Fruit fly (Drosophila melanogaster): ENCODE data around the gene slx1.
A peak's percentile ranks its signal among the peaks of the same experiment; 100 is the strongest.

slx1 gene

DNA sequence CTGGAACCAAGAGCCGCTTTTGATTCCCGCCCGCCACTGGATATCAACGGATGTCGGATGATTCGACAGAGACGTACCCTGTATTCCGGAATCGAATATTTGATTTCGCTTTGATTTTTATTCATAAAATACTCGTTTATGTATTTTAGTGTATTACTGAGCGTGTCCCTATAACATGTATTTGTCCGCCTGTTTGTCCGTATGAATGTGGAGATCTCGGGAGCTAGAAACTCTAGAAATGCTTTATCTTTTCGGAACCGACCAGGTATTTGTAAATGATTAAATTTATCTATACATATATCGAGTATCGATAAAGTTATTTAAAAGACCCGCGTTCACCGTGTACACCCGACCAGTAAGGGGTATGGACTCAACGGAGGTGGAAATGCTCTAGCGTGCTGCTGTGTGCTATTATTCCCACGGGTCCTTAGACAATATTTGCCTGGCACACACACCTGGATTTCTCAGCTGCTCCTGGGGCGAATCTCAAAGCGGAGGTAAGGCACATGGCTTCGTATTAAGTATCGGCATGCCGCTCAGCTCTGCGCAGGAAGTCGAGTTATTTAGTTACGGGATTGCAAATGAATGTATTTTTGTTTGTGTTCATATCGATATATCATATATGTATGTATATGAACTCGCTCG lies 39.8 kb upstream of the slx1 start (continued):
- TF ChIP-seq CG34422 (GFP tag; IDR thresholded peaks at IDR 0.05) (no peak), cg (GFP tag; optimal IDR thresholded peaks at IDR 0.05) (no peak), Awh (GFP tag; IDR thresholded peaks at IDR 0.05) (no peak), croc (GFP tag; conservative IDR thresholded peaks at IDR 0.05) (no peak), CG7357 (GFP tag; IDR thresholded peaks at IDR 0.05) (no peak), CG4617 (GFP tag; optimal IDR thresholded peaks at IDR 0.05; ENCODE audit: borderline replicate concordance) (no peak), CG31388 (GFP tag; optimal IDR thresholded peaks at IDR 0.05) (no peak), bab2 (GFP tag; optimal IDR thresholded peaks at IDR 0.05) (no peak), CG10274 (GFP tag; optimal IDR thresholded peaks at IDR 0.05) (no peak), HLH3B (GFP tag; IDR thresholded peaks at IDR 0.05) (no peak), knrl (GFP tag; IDR thresholded peaks at IDR 0.05; ENCODE audit: partially characterized antibody) (no peak), caup (GFP tag; optimal IDR thresholded peaks at IDR 0.05; ENCODE audit: severe bottlenecking) (no peak), CG8290 (GFP tag; optimal IDR thresholded peaks at IDR 0.05) (no peak), CG8290 (tag; optimal IDR thresholded peaks at IDR 0.05) (no peak), CG14860 (GFP tag; IDR thresholded peaks at IDR 0.05; ENCODE audit: partially characterized antibody) (no peak), CG11398 (GFP tag; optimal IDR thresholded peaks at IDR 0.05) (no peak), CG14965 (GFP tag; optimal IDR thresholded peaks at IDR 0.05; ENCODE audit: borderline replicate concordance) (no peak), CG6765 (GFP tag; optimal IDR thresholded peaks at IDR 0.05) (no peak), CG10147 (GFP tag; optimal IDR thresholded peaks at IDR 0.05) (no peak), NC2α (GFP tag; optimal IDR thresholded peaks at IDR 0.05) (no peak), chinmo (GFP tag; IDR thresholded peaks at IDR 0.05; ENCODE audit: partially characterized antibody) (no peak), Fer2 (tag; optimal IDR thresholded peaks at IDR 0.05) (no peak), fd3F (GFP tag; optimal IDR thresholded peaks at IDR 0.05) (no peak), kni (GFP tag; optimal IDR thresholded peaks at IDR 0.05) (no peak), CG8281 (tag; optimal IDR thresholded peaks at IDR 0.05) (no peak), nmo (GFP tag; optimal IDR thresholded peaks at IDR 0.05) (no peak), sc (optimal IDR thresholded peaks at IDR 0.05) (no peak), sc (GFP tag; optimal IDR thresholded peaks at IDR 0.05) (no peak), CoRest (tag; optimal IDR thresholded peaks at IDR 0.05) (no peak), dan (GFP tag; IDR thresholded peaks at IDR 0.05) (no peak), dati (GFP tag; IDR thresholded peaks at IDR 0.05) (no peak), CG12219 (GFP tag; optimal IDR thresholded peaks at IDR 0.05) (no peak), sqz (GFP tag; optimal IDR thresholded peaks at IDR 0.05) (no peak), oc (tag; optimal IDR thresholded peaks at IDR 0.05) (no peak), CG7786 (GFP tag; optimal IDR thresholded peaks at IDR 0.05) (no peak), Nf-YA (GFP tag; IDR thresholded peaks at IDR 0.05) (no peak), zfh1 (GFP tag; IDR thresholded peaks at IDR 0.05) (no peak), pros (GFP tag; optimal IDR thresholded peaks at IDR 0.05) (no peak), ab (GFP tag; optimal IDR thresholded peaks at IDR 0.05) (no peak), bigmax (GFP tag; optimal IDR thresholded peaks at IDR 0.05) (no peak)

DNA sequence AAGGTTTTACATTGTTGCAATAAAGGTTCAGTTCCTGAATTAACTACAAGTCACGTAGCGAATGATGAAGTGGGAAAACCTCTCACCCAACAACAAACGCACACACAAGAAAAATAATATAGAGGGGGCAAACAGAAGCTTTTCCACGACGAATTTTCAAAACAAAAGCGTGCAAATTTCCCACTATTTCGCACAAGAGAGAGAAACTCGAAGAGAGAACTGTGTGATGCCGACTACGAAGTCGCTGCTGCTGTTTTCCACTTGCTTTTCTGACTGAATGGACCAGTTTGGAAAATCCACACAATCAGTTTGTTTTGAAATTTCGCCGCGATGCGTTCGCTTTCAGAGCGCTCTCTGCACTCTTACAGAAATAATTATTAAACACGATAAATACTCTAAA lies 29.2 kb upstream of the slx1 start, which contains the start of gene 5-HT2A:
TSS of gene 5-HT2A (plus strand) at position 301 of the 400 bp plus-strand sequence.
- peak; percentile 15 to 19 for TF ChIP-seq Trl (optimal IDR thresholded peaks at IDR 0.05)
- no peak for TF ChIP-seq Trl (GFP tag; optimal IDR thresholded peaks at IDR 0.05)
- no peak for TF ChIP-seq CG15514 (GFP tag; optimal IDR thresholded peaks at IDR 0.05)
